Fruit fly (Drosophila melanogaster) whole organism, embryonic: ENCODE data around the gene clumsy.

Experiments
- ATbp ChIP-seq: fragments of 200-800 bp; sonication (Bioruptor generic); optimal IDR thresholded peaks from 2 replicates; lab custom pipeline; 2017; ENCODE audit warnings: missing biosample characterization, mild to moderate bottlenecking, missing genetic modification characterization, missing genetic modification reagents
- CG1603 ChIP-seq: fragments of 200-800 bp; sonication (Bioruptor generic); optimal IDR thresholded peaks from 2 replicates; lab custom pipeline; 2019; ENCODE audit warnings: missing biosample characterization, mild to moderate bottlenecking, missing genetic modification characterization, moderate library complexity
- CG16779 ChIP-seq: fragments of 200-800 bp; sonication (Bioruptor generic); IDR thresholded peaks from 2 replicates; pipeline ENCODE4 v1.3.6; 2022; ENCODE audit warnings: missing biosample characterization, missing genetic modification characterization
- CG17328 ChIP-seq: fragments of 200-800 bp; sonication (Bioruptor generic); IDR thresholded peaks from 2 replicates; pipeline ENCODE4 v1.3.6; 2022; ENCODE audit warnings: missing biosample characterization, missing genetic modification characterization
- CG2116 ChIP-seq: fragments of 200-800 bp; sonication (Bioruptor generic); optimal IDR thresholded peaks from 3 replicates; lab custom pipeline; 2018; ENCODE audit warnings: missing biosample characterization, mild to moderate bottlenecking, missing genetic modification characterization
- CG34422 ChIP-seq: fragments of 200-800 bp; sonication (Bioruptor generic); IDR thresholded peaks from 3 replicates; pipeline ENCODE4 v1.3.6; 2022; ENCODE audit warnings: missing biosample characterization, missing genetic modification characterization
- CG3847 ChIP-seq: fragments of 200-800 bp; sonication (Bioruptor generic); IDR thresholded peaks from 2 replicates; pipeline ENCODE4 v1.3.6; 2022; ENCODE audit warnings: missing biosample characterization, missing genetic modification characterization
- CG4404 ChIP-seq: fragments of 200-800 bp; sonication (Bioruptor generic); IDR thresholded peaks from 2 replicates; pipeline ENCODE4 v1.3.6; 2022; ENCODE audit warnings: missing biosample characterization, missing genetic modification characterization
- CG4424 ChIP-seq: fragments of 200-800 bp; sonication (Bioruptor generic); optimal IDR thresholded peaks from 3 replicates; lab custom pipeline; 2016; ENCODE audit warnings: missing biosample characterization, missing genetic modification characterization
- CG6683 ChIP-seq: fragments of 200-800 bp; sonication (Bioruptor generic); optimal IDR thresholded peaks from 2 replicates; lab custom pipeline; 2017; ENCODE audit warnings: missing biosample characterization, mild to moderate bottlenecking, missing genetic modification characterization, missing genetic modification reagents
- CG7987 ChIP-seq: fragments of 200-800 bp; sonication (Bioruptor generic); optimal IDR thresholded peaks from 2 replicates; lab custom pipeline; 2018; ENCODE audit warnings: missing biosample characterization, mild to moderate bottlenecking, missing genetic modification characterization, moderate library complexity
- CG8281 ChIP-seq: fragments of 200-800 bp; sonication (Bioruptor generic); optimal IDR thresholded peaks from 2 replicates; lab custom pipeline; 2018; ENCODE audit warnings: missing biosample characterization, mild to moderate bottlenecking, missing genetic modification characterization, moderate library complexity
- CG9437 ChIP-seq: fragments of 200-800 bp; sonication (Bioruptor generic); optimal IDR thresholded peaks from 2 replicates; lab custom pipeline; 2018; ENCODE audit warnings: missing biosample characterization, mild to moderate bottlenecking, missing genetic modification characterization
- Dek ChIP-seq: fragments of 200-800 bp; sonication (Bioruptor generic); optimal IDR thresholded peaks from 3 replicates; lab custom pipeline; 2019; ENCODE audit warnings: missing biosample characterization, mild to moderate bottlenecking, missing genetic modification characterization, moderate library complexity
- Dip2 ChIP-seq: fragments of 200-800 bp; sonication (Bioruptor generic); IDR thresholded peaks from 2 replicates; pipeline ENCODE4 v1.3.6; 2022; ENCODE audit warnings: missing biosample characterization, missing genetic modification characterization
- Dp ChIP-seq: fragments of 200-800 bp; sonication (Bioruptor generic); optimal IDR thresholded peaks from 2 replicates; lab custom pipeline; 2018; ENCODE audit warnings: missing biosample characterization, mild to moderate bottlenecking, missing genetic modification characterization, moderate library complexity
- Elba2 ChIP-seq: fragments of 200-800 bp; sonication (Bioruptor generic); optimal IDR thresholded peaks from 3 replicates; lab custom pipeline; 2016; ENCODE audit warnings: missing biosample characterization, missing genetic modification characterization
- HmgZ ChIP-seq: fragments of 200-800 bp; sonication (Bioruptor generic); optimal IDR thresholded peaks from 2 replicates; lab custom pipeline; 2018; ENCODE audit warnings: missing biosample characterization, mild to moderate bottlenecking, missing genetic modification characterization
- Hr3 ChIP-seq: fragments of 200-800 bp; sonication (Bioruptor generic); optimal IDR thresholded peaks from 3 replicates; lab custom pipeline; 2016; ENCODE audit warnings: missing biosample characterization, missing genetic modification characterization
- Med ChIP-seq: fragments of 200-800 bp; sonication (Bioruptor generic); peaks from one replicate; lab custom pipeline; 2016; ENCODE audit warnings: missing biosample characterization, missing genetic modification characterization, mild to moderate bottlenecking, inconsistent platforms, moderate library complexity
- Nf-YA ChIP-seq: fragments of 200-800 bp; sonication (Bioruptor generic); IDR thresholded peaks from 2 replicates; pipeline ENCODE4 v1.3.6; 2022; ENCODE audit warnings: missing biosample characterization, missing genetic modification characterization
- Pdp1 ChIP-seq, 2 experiments: fragments of 200-800 bp; sonication (Bioruptor generic); optimal IDR thresholded peaks; 3 replicates each; lab custom pipeline; 2016; ENCODE audit warnings: missing biosample characterization in 2 of 2, missing genetic modification characterization in 2 of 2, mild to moderate bottlenecking in 1 of 2, moderate library complexity in 1 of 2
- Rfx ChIP-seq: fragments of 200-800 bp; sonication (Bioruptor generic); IDR thresholded peaks from 2 replicates; pipeline ENCODE4 v1.3.6; 2022; ENCODE audit warnings: missing biosample characterization, missing genetic modification characterization
- Usf ChIP-seq: fragments of 200-800 bp; sonication (Bioruptor generic); optimal IDR thresholded peaks from 2 replicates; lab custom pipeline; 2017; ENCODE audit warnings: missing genotype, missing biosample characterization, missing genetic modification characterization
- Xrp1 ChIP-seq: fragments of 200-800 bp; sonication (Bioruptor generic); IDR thresholded peaks from 2 replicates; pipeline ENCODE4 v1.3.6; 2022; ENCODE audit warnings: missing biosample characterization, missing genetic modification characterization
- YL-1 ChIP-seq: fragments of 200-800 bp; sonication (Bioruptor generic); optimal IDR thresholded peaks from 3 replicates; lab custom pipeline; 2017; ENCODE audit warnings: missing biosample characterization, mild to moderate bottlenecking, missing genetic modification characterization
- amos ChIP-seq: fragments of 200-800 bp; sonication (Bioruptor generic); IDR thresholded peaks from 2 replicates; pipeline ENCODE4 v1.3.6; 2022; ENCODE audit warnings: missing biosample characterization, missing genetic modification characterization; ENCODE audit not compliant: partially characterized antibody
- ash1 ChIP-seq: fragments of 200-800 bp; sonication (Bioruptor generic); optimal IDR thresholded peaks from 2 replicates; lab custom pipeline; 2018; ENCODE audit warnings: missing biosample characterization, mild to moderate bottlenecking, missing genetic modification characterization
- az2 ChIP-seq: fragments of 200-800 bp; sonication (Bioruptor generic); optimal IDR thresholded peaks from 3 replicates; lab custom pipeline; 2016; ENCODE audit warnings: missing biosample characterization, missing genetic modification characterization
- cas ChIP-seq: fragments of 200-800 bp; sonication (Bioruptor generic); IDR thresholded peaks from 2 replicates; pipeline ENCODE4 v1.3.6; 2022; ENCODE audit warnings: missing biosample characterization, missing genetic modification characterization
- croc ChIP-seq: fragments of 200-800 bp; sonication (Bioruptor generic); conservative IDR thresholded peaks from 3 replicates; pipeline ENCODE4 v1.3.6; 2022; ENCODE audit warnings: missing biosample characterization, missing genetic modification characterization
- exex ChIP-seq: fragments of 200-800 bp; sonication (Bioruptor generic); optimal IDR thresholded peaks from 4 replicates; lab custom pipeline; 2018; ENCODE audit warnings: missing biosample characterization, mild to moderate bottlenecking, missing genetic modification characterization, moderate library complexity
- grau ChIP-seq: fragments of 200-800 bp; optimal IDR thresholded peaks from 3 replicates; lab custom pipeline; 2019; ENCODE audit warnings: missing biosample characterization, mild to moderate bottlenecking, missing genetic modification characterization, moderate library complexity
- insv ChIP-seq, 2 experiments: fragments of 200-800 bp; sonication (Bioruptor generic); optimal IDR thresholded peaks; 3 replicates each; lab custom pipeline; 2016 to 2018; ENCODE audit warnings: missing biosample characterization in 2 of 2, missing genetic modification characterization in 2 of 2
- mam ChIP-seq: fragments of 200-800 bp; sonication (Bioruptor generic); optimal IDR thresholded peaks from 3 replicates; lab custom pipeline; 2016; ENCODE audit warnings: missing biosample characterization, missing genetic modification characterization
- mirr ChIP-seq: fragments of 200-800 bp; sonication (Bioruptor generic); optimal IDR thresholded peaks from 3 replicates; lab custom pipeline; 2018; ENCODE audit warnings: missing biosample characterization, mild to moderate bottlenecking, missing genetic modification characterization
- pho ChIP-seq: fragments of 200-800 bp; sonication (Bioruptor generic); optimal IDR thresholded peaks from 2 replicates; lab custom pipeline; 2016; ENCODE audit warnings: missing biosample characterization, missing genetic modification characterization
- stwl ChIP-seq: fragments of 200-800 bp; sonication (Bioruptor generic); optimal IDR thresholded peaks from 3 replicates; lab custom pipeline; 2018; ENCODE audit warnings: missing biosample characterization, mild to moderate bottlenecking, missing genetic modification characterization, moderate library complexity
- sug ChIP-seq: fragments of 200-800 bp; optimal IDR thresholded peaks from 2 replicates; lab custom pipeline; 2019; ENCODE audit warnings: missing biosample characterization, mild to moderate bottlenecking, missing genetic modification characterization, moderate library complexity
- twi ChIP-seq: fragments of 200-800 bp; optimal IDR thresholded peaks from 2 replicates; lab custom pipeline; 2019; ENCODE audit warnings: missing biosample characterization, mild to moderate bottlenecking, missing genetic modification characterization, moderate library complexity
- zfh1 ChIP-seq: fragments of 200-800 bp; sonication (Bioruptor generic); IDR thresholded peaks from 3 replicates; pipeline ENCODE4 v1.3.6; 2022; ENCODE audit warnings: missing biosample characterization, missing genetic modification characterization

The clumsy gene

dm6 chr2L:21168295-21169159 lies 37.8 kb upstream of the clumsy start, which contains the start of the genes mAcon1, CG43345 and CG43346 (continued):
- TF ChIP-seq Usf (GFP tag; lab: Kevin White, UChicago) (peak; percentile 70), CG7987 (GFP tag; lab: Kevin White, UChicago) (peak; percentile 69), CG9437 (GFP tag; lab: Kevin White, UChicago) (peak; percentile 77), CG16779 (no peak), ATbp (peak; percentile 43), Dek (peak; percentile 74), croc (GFP tag; lab: Robert Waterston, UW) (peak; percentile 64), ash1 (GFP tag; lab: Kevin White, UChicago) (no peak), cas (GFP tag; lab: Robert Waterston, UW) (0 out of 2 replicates have a peak, but pooled peaks have one; percentile 6), amos (no peak), CG3847 (peak; percentile 92), CG8281 (tag; lab: Kevin White, UChicago) (peak; percentile 39), Rfx (GFP tag; lab: Robert Waterston, UW) (peak; percentile 78), stwl (tag; lab: Kevin White, UChicago) (peak; percentile 48), CG4404 (GFP tag; lab: Robert Waterston, UW) (peak; percentile 80), HmgZ (tag; lab: Kevin White, UChicago) (peak; percentile 93), Dip2 (no peak), twi (peak; percentile 69), pho (GFP tag; lab: Kevin White, UChicago) (peak; percentile 94), az2 (GFP tag; lab: Kevin White, UChicago) (peak; percentile 76), CG6683 (GFP tag; lab: Kevin White, UChicago) (peak; percentile 67), exex (tag; lab: Kevin White, UChicago) (peak; percentile 54), Nf-YA (GFP tag; lab: Robert Waterston, UW) (no peak), Dp (GFP tag; lab: Kevin White, UChicago) (peak; percentile 75), CG4424 (peak; percentile 80)

DNA sequence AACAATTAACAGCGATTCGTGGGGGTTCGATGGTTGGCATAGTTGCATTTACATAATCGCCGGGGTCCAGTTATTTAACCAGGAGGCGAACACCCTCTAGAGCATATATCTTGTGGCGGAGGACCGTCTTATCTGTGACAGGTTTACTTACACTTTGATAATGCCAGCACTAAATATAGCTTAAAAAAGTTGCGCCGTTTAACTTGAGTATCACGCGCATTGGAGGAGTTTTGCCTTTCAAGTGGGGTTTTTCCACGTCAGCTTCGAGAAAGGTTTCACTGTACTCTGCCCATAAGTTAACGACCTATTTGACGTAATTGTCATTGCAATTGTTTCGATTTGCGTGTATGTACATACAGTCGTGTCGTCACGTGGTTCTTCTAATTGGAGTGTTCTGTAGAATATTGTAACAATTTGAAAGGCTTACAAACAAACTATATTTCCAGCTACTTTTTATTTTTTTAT lies 37.1 kb upstream of the clumsy start:
- TF ChIP-seq CG1603 (tag; lab: Kevin White, UChicago) (no peak), mirr (GFP tag; lab: Kevin White, UChicago) (peak; percentile 24), Pdp1 (GFP tag; optimal IDR thresholded peaks at IDR 0.05; lab: Kevin White, UChicago) (peak in 1 of 2 experiments; percentile 58), Med (GFP tag; lab: Kevin White, UChicago) (peak; percentile 39), Hr3 (GFP tag; lab: Kevin White, UChicago) (no peak), grau (tag; lab: Kevin White, UChicago) (peak; percentile 76), sug (peak; percentile 66), CG34422 (GFP tag; lab: Robert Waterston, UW) (peak; percentile 26; the same call in 1 of the 3 replicates), Xrp1 (GFP tag; lab: Robert Waterston, UW) (peak; percentile 12; the same call in 1 of the 2 replicates), Nf-YA (GFP tag; lab: Robert Waterston, UW) (no peak), Elba2 (GFP tag; lab: Kevin White, UChicago) (peak; percentile 8), zfh1 (GFP tag; lab: Robert Waterston, UW) (0 out of 3 replicates have a peak, but pooled peaks have one; percentile 27), CG2116 (no peak), mam (GFP tag; lab: Kevin White, UChicago) (no peak), CG17328 (0 out of 2 replicates have a peak, but pooled peaks have one; percentile 6), insv (GFP tag; optimal IDR thresholded peaks at IDR 0.05; lab: Kevin White, UChicago) (peak in 1 of 2 experiments; percentile 7), YL-1 (GFP tag; lab: Kevin White, UChicago) (peak; percentile 29)
